Worm (Caenorhabditis elegans) whole organism, midembryonic: ENCODE data around the gene cyp-33C7.

Experiments
- T22C8.4 ChIP-seq: fragments of 200-800 bp; sonication (Bioruptor generic); IDR thresholded peaks from 2 replicates; pipeline ENCODE4 v1.3.6; 2022; ENCODE audit warnings: missing genetic modification characterization, missing compliant biosample characterization
- cog-1 ChIP-seq: sonication (generic microtip); optimal IDR thresholded peaks from 2 replicates; lab custom pipeline; 2016; ENCODE audit warnings: missing genetic modification characterization, missing compliant biosample characterization
- flt-1 ChIP-seq: fragments of 200-800 bp; sonication (Bioruptor generic); IDR thresholded peaks from 2 replicates; pipeline ENCODE4 v1.3.6; 2022; ENCODE audit warnings: missing genetic modification characterization, missing compliant biosample characterization
- klf-2 ChIP-seq: fragments of 200-800 bp; sonication (Bioruptor generic); conservative IDR thresholded peaks from 2 replicates; pipeline ENCODE4 v1.3.6; 2022; ENCODE audit warnings: missing genetic modification reagents, missing genetic modification characterization, missing compliant biosample characterization
- med-1 ChIP-seq: sonication (generic microtip); optimal IDR thresholded peaks from 2 replicates; lab custom pipeline; 2017; ENCODE audit warnings: missing genetic modification characterization, mild to moderate bottlenecking, missing compliant biosample characterization, antibody characterized with exemption, missing genetic modification reagents; ENCODE audit not compliant: insufficient read depth
- ref-1 ChIP-seq: fragments of 200-800 bp; sonication (Bioruptor generic); conservative IDR thresholded peaks from 2 replicates; pipeline ENCODE4 v1.3.6; 2022; ENCODE audit warnings: missing genetic modification reagents, missing genetic modification characterization, missing compliant biosample characterization
- tab-1 ChIP-seq: fragments of 200-800 bp; sonication (Bioruptor generic); IDR thresholded peaks from 2 replicates; pipeline ENCODE4 v1.3.6; 2022; ENCODE audit warnings: missing genetic modification characterization, missing compliant biosample characterization
- ztf-23 ChIP-seq: fragments of 200-800 bp; sonication (Bioruptor generic); IDR thresholded peaks from 2 replicates; pipeline ENCODE4 v1.3.6; 2022; ENCODE audit warnings: missing genetic modification reagents, missing genetic modification characterization, missing compliant biosample characterization
- ztf-29 ChIP-seq: fragments of 200-800 bp; sonication (Bioruptor generic); IDR thresholded peaks from 2 replicates; pipeline ENCODE4 v1.3.6; 2022; ENCODE audit warnings: missing genetic modification reagents, missing genetic modification characterization, missing compliant biosample characterization

Gene cyp-33C7

DNA sequence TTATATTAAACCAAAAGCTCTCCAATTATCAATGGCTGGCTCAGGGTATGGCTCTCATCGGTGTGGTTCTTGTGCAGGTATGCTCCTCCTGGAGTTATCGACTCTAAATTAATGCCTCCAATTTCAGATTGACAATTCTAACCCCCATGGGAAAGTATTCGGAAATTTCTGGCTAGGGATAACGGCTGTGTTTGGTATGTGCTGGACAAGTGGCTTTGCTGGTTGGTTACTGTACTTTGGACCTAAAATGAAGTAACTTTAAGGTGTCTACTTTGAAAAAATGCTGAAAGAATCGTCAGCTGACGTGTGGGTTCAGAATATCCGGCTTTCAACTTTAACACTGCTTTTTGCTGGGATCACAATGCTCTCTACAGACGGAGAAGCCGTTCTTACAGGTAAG, 33.4 kb upstream of the cyp-33C7 start:
- TF ChIP-seq klf-2 (GFP tag; lab: Robert Waterston, UW): no peak
- TF ChIP-seq ref-1 (GFP tag; lab: Robert Waterston, UW): no peak
- no peak for TF ChIP-seq ztf-29 (GFP tag; lab: Robert Waterston, UW)
- TF ChIP-seq cog-1 (tag; lab: Kevin White, UChicago): no peak
- TF ChIP-seq tab-1 (GFP tag; lab: Robert Waterston, UW): no peak
- TF ChIP-seq T22C8.4 (GFP tag; lab: Robert Waterston, UW): no peak
- TF ChIP-seq med-1 (GFP tag; lab: Kevin White, UChicago): no peak
- no peak for TF ChIP-seq flt-1 (GFP tag; lab: Robert Waterston, UW)
- TF ChIP-seq ztf-23 (GFP tag; lab: Robert Waterston, UW): no peak

DNA sequence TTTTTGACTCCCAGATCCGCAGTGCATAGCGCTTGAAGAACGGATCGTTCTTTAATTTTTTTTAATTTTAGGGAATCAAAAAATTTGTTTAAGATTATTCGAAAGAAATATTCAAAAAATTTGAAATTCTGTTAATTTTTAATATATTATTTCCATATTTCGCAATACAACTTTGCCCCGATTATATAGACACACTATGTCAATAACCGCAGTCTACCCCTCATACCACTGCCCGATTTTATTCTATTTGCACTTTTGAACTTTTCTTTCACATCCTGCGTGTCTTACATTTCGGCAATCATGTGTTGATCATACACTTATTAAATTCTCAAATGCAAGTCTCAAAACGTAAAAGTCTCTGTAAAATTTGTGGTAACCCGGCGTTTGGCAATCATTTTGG, 31.5 kb upstream of the cyp-33C7 start, which contains the start of gene nhr-56:
TSS of gene nhr-56 (plus strand) at position 202 of the 400 bp plus-strand sequence.
- no peak for TF ChIP-seq med-1 (GFP tag; lab: Kevin White, UChicago)
- TF ChIP-seq klf-2 (GFP tag; lab: Robert Waterston, UW): no peak
- TF ChIP-seq ref-1 (GFP tag; lab: Robert Waterston, UW): no peak
- TF ChIP-seq ztf-23 (GFP tag; lab: Robert Waterston, UW): no peak
- TF ChIP-seq cog-1 (tag; lab: Kevin White, UChicago): no peak
- TF ChIP-seq tab-1 (GFP tag; lab: Robert Waterston, UW): no peak

DNA sequence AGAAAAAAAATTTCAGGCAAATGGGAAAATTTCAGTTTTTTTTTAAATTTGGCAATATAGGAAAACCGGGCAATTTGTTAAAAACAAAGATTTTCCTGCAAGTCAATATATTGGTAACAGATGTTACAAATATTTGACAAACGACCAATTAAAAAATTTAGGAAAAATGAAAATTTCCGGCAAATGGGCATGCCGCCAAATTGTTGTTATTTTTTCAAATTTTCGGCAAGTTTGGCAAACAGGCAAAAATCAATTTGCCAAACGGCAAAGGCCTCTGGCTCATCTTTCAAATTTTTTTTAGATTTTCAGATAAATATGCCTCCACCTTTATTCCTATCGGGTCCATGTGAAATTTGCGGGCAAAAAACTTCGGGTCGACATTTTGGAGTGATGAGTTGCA, 28.6 kb upstream of the cyp-33C7 start, which contains the start of gene nhr-128:
TSS of gene nhr-128 (plus strand) at position 301 of the 400 bp plus-strand sequence.
- TF ChIP-seq klf-2 (GFP tag; lab: Robert Waterston, UW) (no peak), med-1 (GFP tag; lab: Kevin White, UChicago) (no peak)

DNA sequence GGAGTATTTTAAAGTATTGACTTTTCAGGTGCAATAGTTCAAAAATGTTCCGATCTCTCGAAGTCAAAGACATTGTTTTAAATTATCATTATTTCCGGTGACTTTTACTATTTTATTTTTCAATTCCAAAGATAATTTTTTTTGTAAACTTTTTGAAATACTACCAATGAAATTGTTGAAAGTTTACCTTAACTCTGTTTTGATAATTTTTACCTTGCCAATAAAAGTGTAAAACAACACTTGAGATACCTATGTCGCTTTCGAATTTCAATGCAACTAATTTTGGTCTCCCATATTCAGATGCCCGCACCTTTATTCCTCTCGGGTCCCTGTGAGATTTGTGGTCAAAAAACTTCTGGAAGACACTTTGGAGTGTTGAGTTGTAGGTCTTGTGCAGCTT, 25.2 kb upstream of the cyp-33C7 start, which contains the start of gene nhr-103:
TSS of gene nhr-103 (plus strand) at position 301 of the 400 bp plus-strand sequence.
- TF ChIP-seq cog-1 (tag; lab: Kevin White, UChicago): no peak
- TF ChIP-seq ztf-29 (GFP tag; lab: Robert Waterston, UW): no peak
- no peak for TF ChIP-seq T22C8.4 (GFP tag; lab: Robert Waterston, UW)
- TF ChIP-seq ztf-23 (GFP tag; lab: Robert Waterston, UW): no peak

DNA sequence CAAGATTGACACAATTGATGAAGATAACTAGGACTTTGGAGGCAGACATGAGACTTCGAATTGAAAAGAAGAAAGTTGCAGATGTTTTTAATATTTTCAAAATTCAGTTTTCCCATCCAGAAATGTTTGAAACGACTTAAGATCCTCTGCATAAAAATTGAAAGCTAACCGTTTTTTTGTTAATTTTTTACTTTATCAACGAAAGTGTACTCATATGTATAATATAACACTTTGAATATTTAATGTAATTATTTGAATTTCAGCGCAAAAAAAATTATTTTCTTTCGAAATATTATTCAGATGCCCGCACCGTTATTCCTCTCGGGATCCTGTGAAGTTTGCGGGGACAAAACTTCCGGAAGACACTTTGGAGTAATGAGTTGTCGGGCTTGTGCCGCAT, 23.4 kb upstream of the cyp-33C7 start, which contains the start of gene nhr-18:
TSS of gene nhr-18 (plus strand) at position 301 of the 400 bp plus-strand sequence.
- no peak for TF ChIP-seq med-1 (GFP tag; lab: Kevin White, UChicago)
- no peak for TF ChIP-seq T22C8.4 (GFP tag; lab: Robert Waterston, UW)

DNA sequence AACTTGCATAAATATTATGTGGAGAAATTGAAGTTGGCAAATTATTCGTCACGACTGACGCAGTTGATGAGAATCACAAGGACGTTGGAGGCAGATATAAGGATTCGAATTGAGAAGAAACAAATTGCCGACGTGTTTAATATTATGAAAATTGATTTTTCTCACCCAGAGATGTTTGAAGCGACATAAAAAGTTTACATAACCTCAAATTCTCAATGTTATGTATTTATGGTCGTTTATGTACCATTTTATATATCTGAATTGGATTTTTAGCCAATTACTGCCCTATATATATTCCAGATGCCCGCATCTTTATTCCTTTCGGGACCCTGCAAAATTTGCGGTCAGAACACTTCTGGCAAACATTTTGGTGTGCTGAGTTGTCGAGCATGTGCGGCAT, 21.6 kb upstream of the cyp-33C7 start, which contains the start of gene nhr-126:
TSS of gene nhr-126 (plus strand) at position 301 of the 400 bp plus-strand sequence.
- no peak for TF ChIP-seq cog-1 (tag; lab: Kevin White, UChicago)
- no peak for TF ChIP-seq tab-1 (GFP tag; lab: Robert Waterston, UW)
- TF ChIP-seq klf-2 (GFP tag; lab: Robert Waterston, UW): no peak
- no peak for TF ChIP-seq ztf-29 (GFP tag; lab: Robert Waterston, UW)
- TF ChIP-seq ref-1 (GFP tag; lab: Robert Waterston, UW): no peak
- no peak for TF ChIP-seq ztf-23 (GFP tag; lab: Robert Waterston, UW)
- no peak for TF ChIP-seq med-1 (GFP tag; lab: Kevin White, UChicago)
- TF ChIP-seq flt-1 (GFP tag; lab: Robert Waterston, UW): no peak
- no peak for TF ChIP-seq T22C8.4 (GFP tag; lab: Robert Waterston, UW)

DNA sequence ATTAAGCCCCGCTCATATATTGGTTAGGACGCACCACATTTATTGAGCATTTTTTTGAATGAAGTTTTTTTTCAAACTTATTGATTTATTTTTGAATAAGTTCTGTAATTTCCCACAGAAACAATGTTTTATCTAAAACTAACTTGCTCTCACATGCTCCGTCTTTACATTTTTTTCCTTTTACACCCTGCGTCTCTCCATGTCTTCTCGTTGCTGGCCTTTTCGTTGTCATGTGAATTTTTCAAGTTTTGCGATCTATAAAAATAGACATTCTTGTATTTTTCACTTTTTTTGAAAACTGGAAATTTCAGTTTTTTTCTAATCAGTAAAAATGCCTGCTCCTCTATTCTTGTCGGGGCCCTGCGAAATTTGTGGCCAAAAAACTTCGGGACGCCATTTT, 19.4 kb upstream of the cyp-33C7 start, which contains the start of gene nhr-134:
TSS of gene nhr-134 (plus strand) at position 312 of the 400 bp plus-strand sequence.
- no peak for TF ChIP-seq ztf-29 (GFP tag; lab: Robert Waterston, UW)
- no peak for TF ChIP-seq flt-1 (GFP tag; lab: Robert Waterston, UW)
- no peak for TF ChIP-seq tab-1 (GFP tag; lab: Robert Waterston, UW)
- no peak for TF ChIP-seq ztf-23 (GFP tag; lab: Robert Waterston, UW)
- TF ChIP-seq ref-1 (GFP tag; lab: Robert Waterston, UW): no peak
- no peak for TF ChIP-seq klf-2 (GFP tag; lab: Robert Waterston, UW)
- no peak for TF ChIP-seq T22C8.4 (GFP tag; lab: Robert Waterston, UW)
- no peak for TF ChIP-seq cog-1 (tag; lab: Kevin White, UChicago)
- TF ChIP-seq med-1 (GFP tag; lab: Kevin White, UChicago): no peak

DNA sequence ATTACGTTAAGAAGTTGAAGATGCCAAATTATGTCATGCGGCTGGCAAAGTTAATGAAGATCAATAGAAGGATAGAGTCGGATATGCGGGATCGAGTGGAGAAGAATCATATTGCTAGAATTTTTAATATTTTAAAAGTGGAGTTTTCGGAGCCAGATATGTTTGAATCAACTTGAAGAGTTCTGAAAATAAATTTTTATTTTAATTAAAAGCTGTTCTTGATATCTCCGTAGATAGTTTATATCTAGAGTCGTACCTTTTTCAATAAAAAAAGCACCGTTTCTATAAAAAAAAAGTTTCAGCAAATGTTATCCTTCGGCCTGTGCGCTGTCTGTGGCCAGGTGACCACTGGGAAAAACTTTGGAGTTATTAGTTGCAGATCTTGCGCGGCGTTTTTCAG, 17.2 kb upstream of the cyp-33C7 start, which contains the start of gene nhr-96:
TSS of gene nhr-96 (plus strand) at position 301 of the 400 bp plus-strand sequence.
- TF ChIP-seq T22C8.4 (GFP tag; lab: Robert Waterston, UW) (no peak), tab-1 (GFP tag; lab: Robert Waterston, UW) (no peak)

DNA sequence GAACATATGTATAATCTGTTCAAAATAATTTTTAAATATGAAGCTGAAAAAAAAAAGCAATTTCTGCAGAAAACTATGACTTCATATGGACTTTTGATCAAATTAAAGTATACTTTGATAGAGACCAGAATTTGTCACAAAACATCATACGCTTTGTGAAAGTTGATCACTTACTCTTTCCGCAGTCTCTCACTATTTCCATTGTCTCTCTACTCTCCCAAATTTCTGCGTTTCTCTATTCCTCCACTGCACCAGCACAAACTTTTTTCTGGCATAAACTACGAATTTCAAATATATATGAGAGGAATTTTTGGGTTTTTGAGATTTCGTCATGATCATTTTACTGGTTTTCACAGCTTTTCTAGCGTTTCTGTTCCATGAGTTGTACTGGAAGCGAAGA, 14.5 kb upstream of the cyp-33C7 start, which contains the start of gene cyp-33C4:
TSS of gene cyp-33C4 (plus strand) at position 293 of the 400 bp plus-strand sequence.
- TF ChIP-seq ztf-29 (GFP tag; lab: Robert Waterston, UW): no peak
- no peak for TF ChIP-seq T22C8.4 (GFP tag; lab: Robert Waterston, UW)
- no peak for TF ChIP-seq ztf-23 (GFP tag; lab: Robert Waterston, UW)
- TF ChIP-seq flt-1 (GFP tag; lab: Robert Waterston, UW): no peak
- no peak for TF ChIP-seq tab-1 (GFP tag; lab: Robert Waterston, UW)
- no peak for TF ChIP-seq med-1 (GFP tag; lab: Kevin White, UChicago)
- TF ChIP-seq ref-1 (GFP tag; lab: Robert Waterston, UW): no peak
- no peak for TF ChIP-seq cog-1 (tag; lab: Kevin White, UChicago)
- TF ChIP-seq klf-2 (GFP tag; lab: Robert Waterston, UW): no peak

DNA sequence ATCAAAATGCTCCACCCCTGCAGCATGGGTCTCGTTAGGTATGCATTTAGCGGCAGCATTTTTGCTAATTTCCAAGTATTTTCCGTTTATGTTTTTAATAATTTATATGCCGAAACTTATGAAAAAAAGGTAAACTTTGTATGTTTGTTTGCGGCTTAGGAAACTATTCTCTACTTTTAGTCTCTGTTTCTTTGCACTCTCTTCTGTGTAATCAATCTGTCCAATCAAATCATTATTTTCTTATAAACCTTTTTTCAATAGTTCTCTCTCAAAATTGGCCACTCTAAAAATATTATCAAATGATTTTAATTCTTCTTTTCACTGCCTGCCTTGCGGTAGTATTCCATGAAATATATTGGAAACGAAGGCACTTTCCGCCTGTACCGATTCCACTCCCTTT, 12.3 kb upstream of the cyp-33C7 start:
- TF ChIP-seq T22C8.4 (GFP tag; lab: Robert Waterston, UW) (no peak), ztf-29 (GFP tag; lab: Robert Waterston, UW) (no peak), med-1 (GFP tag; lab: Kevin White, UChicago) (no peak), cog-1 (tag; lab: Kevin White, UChicago) (no peak), ref-1 (GFP tag; lab: Robert Waterston, UW) (no peak), klf-2 (GFP tag; lab: Robert Waterston, UW) (no peak)
